Fruit fly (Drosophila melanogaster) whole organism, embryonic: ENCODE measurements around the gene CG2059.

ENCODE experiments used
- Antp ChIP-seq: fragments of 200-800 bp; sonication (Bioruptor generic); optimal IDR thresholded peaks from 3 replicates; lab custom pipeline; 2016; ENCODE audit warnings: missing biosample characterization, missing genetic modification characterization
- Atf6 ChIP-seq: fragments of 200-800 bp; sonication (Bioruptor generic); IDR thresholded peaks from 2 replicates; pipeline ENCODE4 v1.3.6; 2022; ENCODE audit warnings: missing biosample characterization, missing genetic modification characterization
- CG11093 ChIP-seq: fragments of 200-800 bp; sonication (Bioruptor generic); IDR thresholded peaks from 3 replicates; pipeline ENCODE4 v1.3.6; 2022; ENCODE audit warnings: missing biosample characterization, missing genetic modification characterization
- CG11398 ChIP-seq: fragments of 200-800 bp; sonication (Bioruptor generic); optimal IDR thresholded peaks from 2 replicates; lab custom pipeline; 2016; ENCODE audit warnings: missing biosample characterization, missing genetic modification characterization
- CG11695 ChIP-seq: fragments of 200-800 bp; sonication (Bioruptor generic); IDR thresholded peaks from 3 replicates; pipeline ENCODE4 v1.3.6; 2022; ENCODE audit warnings: missing biosample characterization, missing genetic modification characterization
- CG12236 ChIP-seq: fragments of 200-800 bp; sonication (Bioruptor generic); optimal IDR thresholded peaks from 2 replicates; lab custom pipeline; 2016; ENCODE audit warnings: missing biosample characterization, missing genetic modification characterization
- CG12744 ChIP-seq: fragments of 200-800 bp; sonication (Bioruptor generic); optimal IDR thresholded peaks from 2 replicates; lab custom pipeline; 2016; ENCODE audit warnings: missing biosample characterization, missing genetic modification characterization
- CG14050 ChIP-seq: fragments of 200-800 bp; sonication (Bioruptor generic); IDR thresholded peaks from 3 replicates; pipeline ENCODE4 v1.3.6; 2022; ENCODE audit warnings: missing biosample characterization, missing genetic modification characterization
- CG17802 ChIP-seq: fragments of 200-800 bp; sonication (Bioruptor generic); optimal IDR thresholded peaks from 2 replicates; lab custom pipeline; 2018; ENCODE audit warnings: missing biosample characterization, mild to moderate bottlenecking, missing genetic modification characterization, moderate library complexity
- CG18619 ChIP-seq: fragments of 200-800 bp; sonication (Bioruptor generic); optimal IDR thresholded peaks from 3 replicates; lab custom pipeline; 2017; ENCODE audit warnings: missing biosample characterization, mild to moderate bottlenecking, missing genetic modification characterization
- CG2129 ChIP-seq: fragments of 200-800 bp; sonication (Bioruptor generic); IDR thresholded peaks from 2 replicates; pipeline ENCODE4 v1.3.6; 2022; ENCODE audit warnings: missing biosample characterization, missing genetic modification characterization; ENCODE audit not compliant: partially characterized antibody
- CG31365 ChIP-seq: fragments of 200-800 bp; sonication (Bioruptor generic); optimal IDR thresholded peaks from 2 replicates; lab custom pipeline; 2018; ENCODE audit warnings: missing biosample characterization, mild to moderate bottlenecking, missing genetic modification characterization
- CG33213 ChIP-seq: fragments of 200-800 bp; sonication (Bioruptor generic); optimal IDR thresholded peaks from 3 replicates; lab custom pipeline; 2016; ENCODE audit warnings: missing biosample characterization, missing genetic modification characterization
- CG4404 ChIP-seq: fragments of 200-800 bp; sonication (Bioruptor generic); IDR thresholded peaks from 2 replicates; pipeline ENCODE4 v1.3.6; 2022; ENCODE audit warnings: missing biosample characterization, missing genetic modification characterization
- CG6813 ChIP-seq: fragments of 200-800 bp; sonication (Bioruptor generic); optimal IDR thresholded peaks from 2 replicates; lab custom pipeline; 2017; ENCODE audit warnings: missing biosample characterization, missing genetic modification characterization, mild to moderate bottlenecking, moderate library complexity, missing genetic modification reagents
- CG8359 ChIP-seq: fragments of 200-800 bp; sonication (Bioruptor generic); optimal IDR thresholded peaks from 2 replicates; lab custom pipeline; 2017; ENCODE audit warnings: missing biosample characterization, mild to moderate bottlenecking, missing genetic modification characterization, borderline replicate concordance
- CG8924 ChIP-seq: fragments of 200-800 bp; optimal IDR thresholded peaks from 3 replicates; lab custom pipeline; 2019; ENCODE audit warnings: missing biosample characterization, mild to moderate bottlenecking, missing genetic modification characterization, moderate library complexity
- Deaf1 ChIP-seq: fragments of 200-800 bp; optimal IDR thresholded peaks from 3 replicates; lab custom pipeline; 2019; ENCODE audit warnings: missing biosample characterization, mild to moderate bottlenecking, missing genetic modification characterization, moderate library complexity
- E2f1 ChIP-seq: fragments of 200-800 bp; sonication (Bioruptor generic); IDR thresholded peaks from 2 replicates; pipeline ENCODE4 v1.3.6; 2022; ENCODE audit warnings: missing biosample characterization, missing genetic modification characterization
- HLH3B ChIP-seq: fragments of 200-800 bp; sonication (Bioruptor generic); IDR thresholded peaks from 2 replicates; pipeline ENCODE4 v1.3.6; 2022; ENCODE audit warnings: missing biosample characterization, missing genetic modification characterization
- HmgZ ChIP-seq: fragments of 200-800 bp; sonication (Bioruptor generic); optimal IDR thresholded peaks from 2 replicates; lab custom pipeline; 2018; ENCODE audit warnings: missing biosample characterization, mild to moderate bottlenecking, missing genetic modification characterization
- Hmr ChIP-seq: fragments of 200-800 bp; sonication (Bioruptor generic); optimal IDR thresholded peaks from 3 replicates; lab custom pipeline; 2017; ENCODE audit warnings: mild to moderate bottlenecking, missing biosample characterization, missing genetic modification reagents, missing genetic modification characterization
- Hr51 ChIP-seq, 2 experiments: fragments of 200-800 bp; sonication (Bioruptor generic); optimal IDR thresholded peaks; 2 replicates in 1 of 2; 3 replicates in 1 of 2; lab custom pipeline; 2016 to 2018; ENCODE audit warnings: missing biosample characterization in 2 of 2, missing genetic modification characterization in 2 of 2, mild to moderate bottlenecking in 1 of 2, moderate library complexity in 1 of 2
- Hr78 ChIP-seq, 2 experiments: fragments of 200-800 bp in 1 of 2; fragments of >200 bp in 1 of 2; sonication (Bioruptor generic) in 1 of 2; optimal IDR thresholded peaks; 2 replicates each; lab custom pipeline; 2017 to 2019; ENCODE audit warnings: missing biosample characterization in 2 of 2, missing genetic modification characterization in 2 of 2, mild to moderate bottlenecking in 1 of 2, moderate library complexity in 1 of 2
- Hsf ChIP-seq: fragments of 200-800 bp; sonication (Bioruptor generic); optimal IDR thresholded peaks from 3 replicates; lab custom pipeline; 2016; ENCODE audit warnings: missing biosample characterization, missing genetic modification characterization
- NFAT ChIP-seq: fragments of 200-800 bp; sonication (Bioruptor generic); IDR thresholded peaks from 2 replicates; pipeline ENCODE4 v1.3.6; 2022; ENCODE audit warnings: missing biosample characterization, missing genetic modification characterization
- Nf-YB ChIP-seq: fragments of 200-800 bp; sonication (Bioruptor generic); optimal IDR thresholded peaks from 3 replicates; lab custom pipeline; 2019; ENCODE audit warnings: missing biosample characterization, mild to moderate bottlenecking, missing genetic modification characterization, moderate library complexity
- bcd ChIP-seq: fragments of 200-800 bp; sonication (Bioruptor generic); optimal IDR thresholded peaks from 2 replicates; lab custom pipeline; 2017; ENCODE audit warnings: missing biosample characterization, mild to moderate bottlenecking, missing genetic modification characterization
- chn ChIP-seq: fragments of 200-800 bp; sonication (Bioruptor generic); optimal IDR thresholded peaks from 2 replicates; lab custom pipeline; 2016; ENCODE audit warnings: missing biosample characterization, missing genetic modification characterization
- danr ChIP-seq: fragments of 200-800 bp; sonication (Bioruptor generic); IDR thresholded peaks from 2 replicates; pipeline ENCODE4 v1.3.6; 2022; ENCODE audit warnings: missing biosample characterization, missing genetic modification characterization
- dmrt99B ChIP-seq: fragments of 200-800 bp; sonication (Bioruptor generic); optimal IDR thresholded peaks from 2 replicates; lab custom pipeline; 2018; ENCODE audit warnings: missing biosample characterization, mild to moderate bottlenecking, missing genetic modification characterization, moderate library complexity
- eyg ChIP-seq: fragments of 200-800 bp; sonication (Bioruptor generic); optimal IDR thresholded peaks from 3 replicates; lab custom pipeline; 2016; ENCODE audit warnings: missing biosample characterization, missing genetic modification characterization
- gem ChIP-seq: fragments of 200-800 bp; sonication (Bioruptor generic); optimal IDR thresholded peaks from 2 replicates; lab custom pipeline; 2019; ENCODE audit warnings: missing biosample characterization, mild to moderate bottlenecking, missing genetic modification characterization, moderate library complexity
- grn ChIP-seq: fragments of 200-800 bp; sonication (Bioruptor generic); optimal IDR thresholded peaks from 3 replicates; lab custom pipeline; 2017; ENCODE audit warnings: missing biosample characterization, missing genetic modification characterization
- gsb ChIP-seq: fragments of 200-800 bp; sonication (Bioruptor generic); IDR thresholded peaks from 2 replicates; pipeline ENCODE4 v1.3.6; 2022; ENCODE audit warnings: missing biosample characterization, missing genetic modification characterization
- gt ChIP-seq: fragments of 200-800 bp; sonication (Bioruptor generic); IDR thresholded peaks from 2 replicates; pipeline ENCODE4 v1.3.6; 2022; ENCODE audit warnings: missing biosample characterization, missing genetic modification characterization
- hth ChIP-seq: fragments of >200 bp; optimal IDR thresholded peaks from 2 replicates; lab custom pipeline; 2017; ENCODE audit warnings: inconsistent platforms
- knrl ChIP-seq: fragments of 200-800 bp; sonication (Bioruptor generic); IDR thresholded peaks from 3 replicates; pipeline ENCODE4 v1.3.6; 2022; ENCODE audit warnings: missing biosample characterization, missing genetic modification characterization; ENCODE audit not compliant: partially characterized antibody
- pita ChIP-seq: fragments of 200-800 bp; sonication (Bioruptor generic); optimal IDR thresholded peaks from 2 replicates; lab custom pipeline; 2017; ENCODE audit warnings: missing biosample characterization, mild to moderate bottlenecking, missing genetic modification characterization
- scrt ChIP-seq: fragments of 200-800 bp; sonication (Bioruptor generic); optimal IDR thresholded peaks from 2 replicates; lab custom pipeline; 2018; ENCODE audit warnings: missing biosample characterization, mild to moderate bottlenecking, missing genetic modification characterization, moderate library complexity
- sima ChIP-seq: fragments of 200-800 bp; sonication (Bioruptor generic); optimal IDR thresholded peaks from 2 replicates; lab custom pipeline; 2016; ENCODE audit warnings: missing biosample characterization, missing genetic modification characterization
- ssp ChIP-seq: fragments of 200-800 bp; sonication (Bioruptor generic); IDR thresholded peaks from 2 replicates; pipeline ENCODE4 v1.3.6; 2022; ENCODE audit warnings: missing biosample characterization, missing genetic modification characterization
- tgo ChIP-seq: fragments of 200-800 bp; sonication (Bioruptor generic); IDR thresholded peaks from 3 replicates; pipeline ENCODE4 v1.3.6; 2022; ENCODE audit warnings: missing biosample characterization, missing genetic modification characterization
- tio ChIP-seq: fragments of 200-800 bp; sonication (Bioruptor generic); optimal IDR thresholded peaks from 2 replicates; lab custom pipeline; 2017; ENCODE audit warnings: missing biosample characterization, missing genetic modification characterization, inconsistent platforms
- tna ChIP-seq: fragments of 200-800 bp; sonication (Bioruptor generic); IDR thresholded peaks from 2 replicates; pipeline ENCODE4 v1.3.6; 2022; ENCODE audit warnings: missing biosample characterization, missing genetic modification characterization; ENCODE audit not compliant: partially characterized antibody
- trh ChIP-seq: fragments of 200-800 bp; sonication (Bioruptor generic); optimal IDR thresholded peaks from 2 replicates; lab custom pipeline; 2016; ENCODE audit warnings: missing biosample characterization, missing genetic modification characterization
- tup ChIP-seq: fragments of 200-800 bp; sonication (Bioruptor generic); optimal IDR thresholded peaks from 2 replicates; lab custom pipeline; 2016; ENCODE audit warnings: missing biosample characterization, mild to moderate bottlenecking, missing genetic modification characterization, moderate library complexity
- yki ChIP-seq: fragments of >200 bp; optimal IDR thresholded peaks from 3 replicates; lab custom pipeline; 2018
- zfh2 ChIP-seq: fragments of 200-800 bp; sonication (Bioruptor generic); optimal IDR thresholded peaks from 2 replicates; lab custom pipeline; 2016; ENCODE audit warnings: missing biosample characterization, missing genetic modification characterization

Gene CG2059

dm6 chrX:7336121-7336961 lies 50.2 kb downstream of the CG2059 start (continued):
- TF ChIP-seq knrl (GFP tag; lab: Robert Waterston, UW) (no peak), CG11695 (GFP tag; lab: Robert Waterston, UW) (peak; percentile 91), CG8924 (tag; lab: Kevin White, UChicago) (peak; percentile 95), CG18619 (GFP tag; lab: Kevin White, UChicago) (peak; percentile 85), CG6813 (peak; percentile 87), ssp (peak; percentile 71), dmrt99B (tag; lab: Kevin White, UChicago) (peak; percentile 97), Hr78 (GFP tag; optimal IDR thresholded peaks at IDR 0.05; lab: Kevin White, UChicago) (peak in 1 of 2 experiments; percentile 69), eyg (GFP tag; lab: Kevin White, UChicago) (peak; percentile 68), Hmr (peak; percentile 80), tgo (peak; percentile 84), Hr51 (GFP tag; optimal IDR thresholded peaks at IDR 0.05; lab: Kevin White, UChicago) (peak; percentile 69 to 95), CG11093 (GFP tag; lab: Robert Waterston, UW) (peak; percentile 80), CG8359 (GFP tag; lab: Kevin White, UChicago) (peak; percentile 88), yki (peak; percentile 8), tna (GFP tag; lab: Robert Waterston, UW) (no peak), Hsf (GFP tag; lab: Kevin White, UChicago) (peak; percentile 93), NFAT (GFP tag; lab: Robert Waterston, UW) (peak; percentile 38; the same call in 1 of the 2 replicates), CG17802 (tag; lab: Kevin White, UChicago) (peak; percentile 80), scrt (peak; percentile 83), tup (GFP tag; lab: Kevin White, UChicago) (peak; percentile 55), Deaf1 (tag; lab: Kevin White, UChicago) (peak; percentile 67), CG33213 (GFP tag; lab: Kevin White, UChicago) (peak; percentile 85), CG4404 (GFP tag; lab: Robert Waterston, UW) (peak; percentile 75), Antp (GFP tag; lab: Kevin White, UChicago) (peak; percentile 92), danr (GFP tag; lab: Robert Waterston, UW) (peak; percentile 80), hth (lab: Kevin White, UChicago) (no peak), CG31365 (tag; lab: Kevin White, UChicago) (peak; percentile 66), CG12744 (GFP tag; lab: Kevin White, UChicago) (peak; percentile 79), gsb (GFP tag; lab: Robert Waterston, UW) (peak; percentile 52), gem (tag; lab: Kevin White, UChicago) (peak; percentile 97), zfh2 (GFP tag; lab: Kevin White, UChicago) (peak; percentile 35), pita (GFP tag; lab: Kevin White, UChicago) (no peak), trh (GFP tag; lab: Kevin White, UChicago) (peak; percentile 81), HmgZ (tag; lab: Kevin White, UChicago) (peak; percentile 85), CG11398 (GFP tag; lab: Kevin White, UChicago) (peak; percentile 84), tio (GFP tag; lab: Kevin White, UChicago) (peak; percentile 90), sima (GFP tag; lab: Kevin White, UChicago) (peak; percentile 64), grn (peak; percentile 65), CG14050 (GFP tag; lab: Robert Waterston, UW) (peak; percentile 79), HLH3B (GFP tag; lab: Robert Waterston, UW) (peak; percentile 85), CG2129 (GFP tag; lab: Robert Waterston, UW) (no peak), bcd (GFP tag; lab: Kevin White, UChicago) (peak; percentile 90), Atf6 (GFP tag; lab: Robert Waterston, UW) (peak; percentile 74; the same call in 1 of the 2 replicates), Nf-YB (GFP tag; lab: Kevin White, UChicago) (peak; percentile 79), E2f1 (GFP tag; lab: Robert Waterston, UW) (peak; percentile 85), CG12236 (peak; percentile 89), chn (GFP tag; lab: Kevin White, UChicago) (peak; percentile 89), gt (GFP tag; lab: Robert Waterston, UW) (peak; percentile 58; the same call in 1 of the 2 replicates)
